Worm (Caenorhabditis elegans) whole organism, young adult: ENCODE results near the gene C53D6.7.

ENCODE experiments used
- B0019.2 ChIP-seq: fragments of 200-800 bp; sonication (Bioruptor generic); conservative IDR thresholded peaks from 2 replicates; pipeline ENCODE4 v1.3.6; 2022; ENCODE audit warnings: missing genetic modification reagents, missing genetic modification characterization, missing compliant biosample characterization
- C06A6.2 ChIP-seq: fragments of 200-800 bp; sonication (Bioruptor generic); conservative IDR thresholded peaks from 2 replicates; pipeline ENCODE4 v1.3.6; 2022; ENCODE audit warnings: missing genetic modification characterization, missing compliant biosample characterization
- F10E7.11 ChIP-seq: sonication (generic microtip); optimal IDR thresholded peaks from 2 replicates; lab custom pipeline; 2017; ENCODE audit warnings: mild to moderate bottlenecking, missing genetic modification characterization, moderate library complexity, missing compliant biosample characterization
- F37B4.10 ChIP-seq: fragments of 200-800 bp; sonication (Bioruptor generic); IDR thresholded peaks from 2 replicates; pipeline ENCODE4 v1.3.6; 2022; ENCODE audit warnings: missing genetic modification characterization, missing compliant biosample characterization
- F55B11.4 ChIP-seq: sonication (generic microtip); optimal IDR thresholded peaks from 2 replicates; lab custom pipeline; 2016; ENCODE audit warnings: missing compliant biosample characterization, missing genetic modification characterization, borderline replicate concordance; ENCODE audit not compliant: insufficient read depth
- F57A8.1 ChIP-seq: fragments of 200-800 bp; sonication (Bioruptor generic); optimal IDR thresholded peaks from 2 replicates; lab custom pipeline; 2018; ENCODE audit warnings: mild to moderate bottlenecking, missing genetic modification characterization, moderate library complexity, missing compliant biosample characterization
- F57C9.4 ChIP-seq: sonication (generic microtip); optimal IDR thresholded peaks from 2 replicates; lab custom pipeline; 2017; ENCODE audit warnings: mild to moderate bottlenecking, missing genetic modification characterization, missing compliant biosample characterization
- K11D2.4 ChIP-seq: fragments of 200-800 bp; sonication (Bioruptor generic); IDR thresholded peaks from 2 replicates; pipeline ENCODE4 v1.3.6; 2022; ENCODE audit warnings: missing genetic modification reagents, missing genetic modification characterization, missing compliant biosample characterization
- T26A5.8 ChIP-seq: sonication (generic microtip); optimal IDR thresholded peaks from 2 replicates; lab custom pipeline; 2016; ENCODE audit warnings: missing genetic modification characterization, missing compliant biosample characterization
- Y79H2A.3 ChIP-seq: fragments of 200-800 bp; sonication (Bioruptor generic); conservative IDR thresholded peaks from 2 replicates; pipeline ENCODE4 v1.3.6; 2022; ENCODE audit warnings: missing genetic modification reagents, missing genetic modification characterization, missing compliant biosample characterization
- ama-1 ChIP-seq, 3 experiments: fragments of 150-350 bp in 1 of 3; sonication (generic microtip) in 2 of 3; optimal IDR thresholded peaks; 2 replicates each; lab custom pipeline; 2014 to 2018; ENCODE audit warnings: missing biosample characterization in 2 of 3, missing genetic modification characterization in 2 of 3, missing genetic modification reagents in 2 of 3
- aptf-2 ChIP-seq: fragments of 200-800 bp; sonication (Bioruptor generic); conservative IDR thresholded peaks from 2 replicates; pipeline ENCODE4 v1.3.6; 2022; ENCODE audit warnings: missing genetic modification reagents, missing genetic modification characterization, missing compliant biosample characterization
- aptf-3 ChIP-seq: fragments of 200-800 bp; sonication (Bioruptor generic); IDR thresholded peaks from 2 replicates; pipeline ENCODE4 v1.3.6; 2022; ENCODE audit warnings: missing genetic modification characterization, missing compliant biosample characterization
- attf-6 ChIP-seq: fragments of 200-800 bp; sonication (Bioruptor generic); IDR thresholded peaks from 2 replicates; pipeline ENCODE4 v1.3.6; 2022; ENCODE audit warnings: missing genetic modification reagents, missing genetic modification characterization, missing compliant biosample characterization
- cebp-2 ChIP-seq: fragments of 200-800 bp; sonication (Bioruptor generic); IDR thresholded peaks from 2 replicates; pipeline ENCODE4 v1.3.6; 2022; ENCODE audit warnings: missing genetic modification characterization, missing compliant biosample characterization
- ceh-100 ChIP-seq: fragments of 200-800 bp; sonication (Bioruptor generic); IDR thresholded peaks from 2 replicates; pipeline ENCODE4 v1.3.6; 2022; ENCODE audit warnings: missing genetic modification reagents, missing genetic modification characterization, missing compliant biosample characterization
- ceh-79 ChIP-seq: sonication (generic microtip); optimal IDR thresholded peaks from 2 replicates; lab custom pipeline; 2017; ENCODE audit warnings: mild to moderate bottlenecking, missing genetic modification characterization, missing compliant biosample characterization
- ceh-91 ChIP-seq: fragments of 200-800 bp; sonication (Bioruptor generic); IDR thresholded peaks from 2 replicates; pipeline ENCODE4 v1.3.6; 2022; ENCODE audit warnings: missing genetic modification reagents, missing genetic modification characterization, missing compliant biosample characterization
- dox-1 ChIP-seq: fragments of 200-800 bp; sonication (Bioruptor generic); IDR thresholded peaks from 2 replicates; pipeline ENCODE4 v1.3.6; 2022; ENCODE audit warnings: missing genetic modification reagents, missing genetic modification characterization, missing compliant biosample characterization
- egrh-3 ChIP-seq: fragments of 200-800 bp; sonication (Bioruptor generic); IDR thresholded peaks from 2 replicates; pipeline ENCODE4 v1.3.6; 2022; ENCODE audit warnings: missing genetic modification reagents, missing genetic modification characterization, missing compliant biosample characterization
- ekl-4 ChIP-seq: fragments of 200-800 bp; sonication (Bioruptor generic); IDR thresholded peaks from 2 replicates; pipeline ENCODE4 v1.3.6; 2022; ENCODE audit warnings: missing genetic modification reagents, missing genetic modification characterization, missing compliant biosample characterization
- ets-4 ChIP-seq: fragments of 200-800 bp; sonication (Bioruptor generic); optimal IDR thresholded peaks from 2 replicates; lab custom pipeline; 2018; ENCODE audit warnings: mild to moderate bottlenecking, missing genetic modification characterization, missing compliant biosample characterization
- fkh-3 ChIP-seq: sonication (generic microtip); optimal IDR thresholded peaks from 2 replicates; lab custom pipeline; 2016; ENCODE audit warnings: mild to moderate bottlenecking, missing genetic modification characterization, missing compliant biosample characterization
- him-1 ChIP-seq: sonication (generic microtip); optimal IDR thresholded peaks from 2 replicates; lab custom pipeline; 2016; ENCODE audit warnings: missing genotype, missing genetic modification reagents, missing genetic modification characterization, missing compliant biosample characterization
- hlh-12 ChIP-seq: sonication (generic microtip); optimal IDR thresholded peaks from 2 replicates; lab custom pipeline; 2016; ENCODE audit warnings: missing genetic modification characterization, missing compliant biosample characterization
- hmg-1.2 ChIP-seq: fragments of 200-800 bp; sonication (Bioruptor generic); IDR thresholded peaks from 2 replicates; pipeline ENCODE4 v1.3.6; 2022; ENCODE audit warnings: missing genetic modification reagents, missing genetic modification characterization, missing compliant biosample characterization
- hmg-20 ChIP-seq: fragments of 200-800 bp; sonication (Bioruptor generic); IDR thresholded peaks from 2 replicates; pipeline ENCODE4 v1.3.6; 2022; ENCODE audit warnings: missing genetic modification reagents, missing genetic modification characterization, missing compliant biosample characterization
- lag-1 ChIP-seq: fragments of 200-800 bp; sonication (Bioruptor generic); IDR thresholded peaks from 2 replicates; pipeline ENCODE4 v1.3.6; 2022; ENCODE audit warnings: missing genetic modification reagents, missing genetic modification characterization, missing compliant biosample characterization
- lin-35 ChIP-seq, 3 experiments: fragments of 150-350 bp in 2 of 3; sonication (generic microtip) in 1 of 3; optimal IDR thresholded peaks; 2 replicates each; lab custom pipeline; 2014 to 2018; ENCODE audit warnings: missing biosample characterization in 3 of 3, missing genetic modification characterization in 3 of 3, missing genetic modification reagents in 3 of 3
- madf-10 ChIP-seq: sonication (generic microtip); optimal IDR thresholded peaks from 2 replicates; lab custom pipeline; 2016; ENCODE audit warnings: mild to moderate bottlenecking, missing genetic modification characterization, missing compliant biosample characterization
- mes-4 ChIP-seq: sonication (generic microtip); optimal IDR thresholded peaks from 2 replicates; lab custom pipeline; 2016; ENCODE audit warnings: missing genotype, missing genetic modification characterization, missing compliant biosample characterization
- nfya-1 ChIP-seq: sonication (generic microtip); optimal IDR thresholded peaks from 2 replicates; lab custom pipeline; 2017; ENCODE audit warnings: antibody characterized with exemption, missing compliant biosample characterization, missing genetic modification characterization, borderline replicate concordance; ENCODE audit not compliant: insufficient read depth
- nfya-2 ChIP-seq: fragments of 200-800 bp; sonication (Bioruptor generic); IDR thresholded peaks from 2 replicates; pipeline ENCODE4 v1.3.6; 2022; ENCODE audit warnings: missing genetic modification reagents, missing genetic modification characterization, missing compliant biosample characterization
- nhr-80 ChIP-seq: sonication (generic microtip); optimal IDR thresholded peaks from 2 replicates; lab custom pipeline; 2016; ENCODE audit warnings: missing genetic modification characterization, missing compliant biosample characterization
- nhr-90 ChIP-seq: sonication (generic microtip); optimal IDR thresholded peaks from 2 replicates; lab custom pipeline; 2016; ENCODE audit warnings: missing genotype, mild to moderate bottlenecking, missing genetic modification characterization, missing compliant biosample characterization
- pbrm-1 ChIP-seq: fragments of 200-800 bp; sonication (Bioruptor generic); IDR thresholded peaks from 2 replicates; pipeline ENCODE4 v1.3.6; 2022; ENCODE audit warnings: missing genetic modification reagents, missing genetic modification characterization, missing compliant biosample characterization
- rcor-1 ChIP-seq: fragments of 200-800 bp; sonication (Bioruptor generic); IDR thresholded peaks from 2 replicates; pipeline ENCODE4 v1.3.6; 2022; ENCODE audit warnings: missing genetic modification reagents, missing genetic modification characterization, missing compliant biosample characterization
- rpc-1 ChIP-seq, 2 experiments: fragments of 150-350 bp in 1 of 2; sonication (generic microtip) in 1 of 2; optimal IDR thresholded peaks; 2 replicates each; lab custom pipeline; 2014 to 2018; ENCODE audit warnings: missing biosample characterization in 1 of 2, missing genetic modification characterization in 1 of 2, missing genetic modification reagents in 1 of 2, missing genotype in 1 of 2
- tbp1 ChIP-seq: fragments of 200-800 bp; sonication (Bioruptor generic); optimal IDR thresholded peaks from 2 replicates; lab custom pipeline; 2018; ENCODE audit warnings: mild to moderate bottlenecking, missing genetic modification characterization, missing compliant biosample characterization
- unc-62 ChIP-seq: fragments of 150-350 bp; optimal IDR thresholded peaks from 2 replicates; lab custom pipeline; 2014; ENCODE audit warnings: missing biosample characterization, missing genetic modification reagents, missing genetic modification characterization
- ztf-18 ChIP-seq: sonication (generic microtip); optimal IDR thresholded peaks from 2 replicates; lab custom pipeline; 2016; ENCODE audit warnings: missing genotype, mild to moderate bottlenecking, missing genetic modification characterization, missing compliant biosample characterization
- ztf-28 ChIP-seq: fragments of 200-800 bp; sonication (Bioruptor generic); IDR thresholded peaks from 2 replicates; pipeline ENCODE4 v1.3.6; 2022; ENCODE audit warnings: missing genetic modification reagents, missing genetic modification characterization, missing compliant biosample characterization

Gene C53D6.7

ce11 chrIV:9010257-9010656 is 26.7 kb downstream of the C53D6.7 start, which contains the start of gene C53D6.11:
Gene C53D6.11, plus strand, starts transcription at chrIV:9010584.
- TF ChIP-seq rpc-1 (optimal IDR thresholded peaks at IDR 0.05; lab: Kevin White, UChicago) (no peak), rpc-1 (tag; optimal IDR thresholded peaks at IDR 0.05; lab: Kevin White, UChicago) (no peak), F10E7.11 (tag; lab: Kevin White, UChicago) (no peak), C06A6.2 (GFP tag; lab: Robert Waterston, UW) (no peak), T26A5.8 (tag; lab: Kevin White, UChicago) (no peak), F37B4.10 (GFP tag; lab: Robert Waterston, UW) (no peak), hmg-1.2 (GFP tag; lab: Robert Waterston, UW) (peak; percentile 32; the same call in 1 of the 2 replicates), nhr-80 (tag; lab: Kevin White, UChicago) (peak; percentile 55), aptf-3 (GFP tag; lab: Robert Waterston, UW) (no peak), ceh-79 (tag; lab: Kevin White, UChicago) (no peak), Y79H2A.3 (GFP tag; lab: Robert Waterston, UW) (no peak)

DNA sequence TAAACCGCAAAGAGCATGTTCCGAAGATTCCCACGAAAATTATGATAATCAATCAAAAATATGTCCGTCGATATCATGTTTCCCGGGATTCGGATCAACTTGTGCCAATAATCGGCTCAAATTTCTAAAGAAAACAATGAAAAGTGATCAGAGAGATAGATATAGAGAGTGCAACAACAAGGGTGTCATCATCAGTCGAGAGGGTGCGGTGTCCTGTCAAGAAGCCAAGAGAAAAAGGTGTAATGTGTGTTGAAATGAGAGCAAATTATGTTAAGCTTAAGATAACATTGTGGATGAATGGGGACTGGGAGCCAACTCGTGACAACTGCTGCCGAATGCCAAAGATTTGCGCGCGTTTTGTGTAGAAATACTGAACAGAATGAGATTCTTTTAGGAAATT is 29.0 kb downstream of the C53D6.7 start:
- TF ChIP-seq aptf-3 (GFP tag; lab: Robert Waterston, UW) (no peak), fkh-3 (tag; lab: Kevin White, UChicago) (no peak), madf-10 (tag; lab: Kevin White, UChicago) (no peak), ztf-18 (tag; lab: Kevin White, UChicago) (no peak), hlh-12 (tag; lab: Kevin White, UChicago) (no peak), aptf-2 (no peak), F55B11.4 (tag; lab: Kevin White, UChicago) (no peak), ztf-28 (GFP tag; lab: Robert Waterston, UW) (no peak), ceh-100 (GFP tag; lab: Robert Waterston, UW) (no peak), cebp-2 (no peak), nhr-90 (no peak)
- TF ChIP-seq, all 124 proteins: peak for 0

DNA sequence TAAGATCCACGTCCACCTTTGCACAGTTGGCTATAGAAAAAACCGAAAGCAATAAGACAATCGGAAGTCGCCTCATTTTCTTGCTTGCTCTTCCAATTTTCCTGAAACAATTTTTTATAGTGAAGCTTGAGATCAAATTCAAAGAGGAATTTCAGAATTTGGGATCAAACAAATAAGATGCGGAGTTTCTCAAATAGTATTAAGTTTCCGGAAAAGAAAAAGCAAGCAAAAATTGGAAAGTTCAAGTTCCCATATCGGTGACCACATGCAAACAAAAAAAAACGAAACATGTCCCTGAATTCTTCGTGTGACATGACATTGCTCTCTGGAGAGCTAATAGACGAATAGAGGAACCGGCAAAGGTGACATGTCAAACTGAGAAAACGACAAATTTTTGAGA is 31.7 kb downstream of the C53D6.7 start, which contains the start of gene unc-129:
TSS of gene unc-129 (minus strand) at position 101 of the 400 bp plus-strand sequence.
- TF ChIP-seq lag-1 (no peak), fkh-3 (tag; lab: Kevin White, UChicago) (no peak), hmg-20 (GFP tag; lab: Robert Waterston, UW) (no peak), ets-4 (GFP tag; lab: Kevin White, UChicago) (no peak), F57A8.1 (GFP tag; lab: Kevin White, UChicago) (no peak), attf-6 (GFP tag; lab: Robert Waterston, UW) (no peak), lin-35 (GFP tag; optimal IDR thresholded peaks at IDR 0.05; lab: Kevin White, UChicago) (no peak), egrh-3 (GFP tag; lab: Robert Waterston, UW) (no peak), dox-1 (GFP tag; lab: Robert Waterston, UW) (no peak), nhr-80 (tag; lab: Kevin White, UChicago) (no peak), him-1 (tag; lab: Kevin White, UChicago) (no peak), pbrm-1 (GFP tag; lab: Robert Waterston, UW) (no peak), tbp1 (GFP tag; lab: Kevin White, UChicago) (no peak), cebp-2 (no peak)

ce11 chrIV:9002636-9003035 is 34.3 kb downstream of the C53D6.7 start, which contains the start of gene C53D6.8:
Gene C53D6.8, minus strand, starts transcription at chrIV:9002736.
- no peak for TF ChIP-seq unc-62 (GFP tag; lab: Kevin White, UChicago)
- no peak for TF ChIP-seq rpc-1 (optimal IDR thresholded peaks at IDR 0.05; lab: Kevin White, UChicago)
- TF ChIP-seq rpc-1 (tag; optimal IDR thresholded peaks at IDR 0.05; lab: Kevin White, UChicago): no peak
- no peak for TF ChIP-seq nfya-2 (GFP tag; lab: Robert Waterston, UW)
- no peak for TF ChIP-seq aptf-3 (GFP tag; lab: Robert Waterston, UW)
- no peak for TF ChIP-seq ceh-91 (GFP tag; lab: Robert Waterston, UW)
- no peak for TF ChIP-seq egrh-3 (GFP tag; lab: Robert Waterston, UW)
- no peak for TF ChIP-seq nfya-1 (tag; lab: Kevin White, UChicago)
- TF ChIP-seq ekl-4: no peak
- no peak for TF ChIP-seq rcor-1 (GFP tag; lab: Robert Waterston, UW)
- no peak for TF ChIP-seq B0019.2 (GFP tag; lab: Robert Waterston, UW)
- TF ChIP-seq mes-4 (tag; lab: Kevin White, UChicago): no peak
- no peak for TF ChIP-seq ama-1 (optimal IDR thresholded peaks at IDR 0.05; lab: Kevin White, UChicago)
- no peak for TF ChIP-seq ama-1 (GFP tag; optimal IDR thresholded peaks at IDR 0.05; lab: Kevin White, UChicago)
- TF ChIP-seq K11D2.4 (GFP tag; lab: Robert Waterston, UW): no peak
- TF ChIP-seq F57C9.4 (tag; lab: Kevin White, UChicago): no peak
- no peak for TF ChIP-seq nhr-90
